4 worm cellular contexts compared by ENCODE assay signal in genomic region chrIII:8800796-8801083, ce11.
A peak's percentile ranks its signal among the peaks of the same experiment; 100 is the strongest.
TF ChIP-seq lines count a peak whose summit lies in the region.

No protein-coding gene starts in this region.

TF ChIP-seq in whole organism, L1 larva, 84 proteins besides CTCF, POLR2A, EP300 and RAD21:
- TF ChIP-seq ceh-82 (tag; optimal IDR thresholded peaks at IDR 0.05; lab: Kevin White, UChicago): peak in 1 of 3 experiments; percentile 1
- TF ChIP-seq blmp-1 (tag; optimal IDR thresholded peaks at IDR 0.05; lab: Kevin White, UChicago): peak; percentile 86
- TF ChIP-seq efl-1 (optimal IDR thresholded peaks at IDR 0.05; lab: Kevin White, UChicago): no peak
- TF ChIP-seq efl-1 (GFP tag; optimal IDR thresholded peaks at IDR 0.05 in 1 of 2; lab: Kevin White, UChicago): peak in 1 of 2 experiments; percentile 92
- no peak for TF ChIP-seq snpc-4 (tag; optimal IDR thresholded peaks at IDR 0.05; lab: Kevin White, UChicago)
- TF ChIP-seq nhr-85 (tag; lab: Kevin White, UChicago): peak; percentile 17
- no peak for TF ChIP-seq dpl-1 (GFP tag; optimal IDR thresholded peaks at IDR 0.05; lab: Kevin White, UChicago)

TF ChIP-seq in whole organism, L2 larva, 48 proteins besides CTCF, POLR2A, EP300 and RAD21:
- TF ChIP-seq lin-39 (tag; optimal IDR thresholded peaks at IDR 0.05; lab: Kevin White, UChicago) (no peak), nhr-25 (tag; optimal IDR thresholded peaks at IDR 0.05; lab: Kevin White, UChicago) (peak; percentile 29), sma-3 (GFP tag; optimal IDR thresholded peaks at IDR 0.05; lab: Kevin White, UChicago) (peak; percentile 10)
TF ChIP-seq in whole organism, L2 larva: peak in this region for 2.

TF ChIP-seq in whole organism, L3 larva, 47 proteins besides CTCF, POLR2A, EP300 and RAD21:
- TF ChIP-seq daf-12 (tag; optimal IDR thresholded peaks at IDR 0.05; lab: Kevin White, UChicago): no peak
- TF ChIP-seq mml-1 (tag; optimal IDR thresholded peaks at IDR 0.05; lab: Kevin White, UChicago): no peak
- TF ChIP-seq zag-1 (tag; optimal IDR thresholded peaks at IDR 0.05; lab: Kevin White, UChicago): no peak
- TF ChIP-seq elt-3 (tag; optimal IDR thresholded peaks at IDR 0.05; lab: Kevin White, UChicago): no peak
- peak; percentile 67 for TF ChIP-seq nhr-23 (tag; optimal IDR thresholded peaks at IDR 0.05; lab: Kevin White, UChicago)
- TF ChIP-seq hmg-11 (tag; optimal IDR thresholded peaks at IDR 0.05; lab: Kevin White, UChicago): no peak
- TF ChIP-seq egl-27 (tag; optimal IDR thresholded peaks at IDR 0.05; lab: Kevin White, UChicago): no peak
- TF ChIP-seq pha-4 (tag; optimal IDR thresholded peaks at IDR 0.05; lab: Kevin White, UChicago): peak; percentile 3
- TF ChIP-seq lin-39 (tag; optimal IDR thresholded peaks at IDR 0.05; lab: Kevin White, UChicago): no peak
- no peak for TF ChIP-seq nhr-28 (tag; optimal IDR thresholded peaks at IDR 0.05; lab: Kevin White, UChicago)
- peak; percentile 63 for TF ChIP-seq nhr-25 (tag; optimal IDR thresholded peaks at IDR 0.05; lab: Kevin White, UChicago)
- TF ChIP-seq nhr-43 (tag; optimal IDR thresholded peaks at IDR 0.05; lab: Kevin White, UChicago; ENCODE audit: poor library complexity, severe bottlenecking): peak; percentile 26
- no peak for TF ChIP-seq ZK546.5 (tag; optimal IDR thresholded peaks at IDR 0.05; lab: Kevin White, UChicago)
- TF ChIP-seq ama-1 (optimal IDR thresholded peaks at IDR 0.05; lab: Kevin White, UChicago): no peak
- no peak for TF ChIP-seq aly-2 (tag; optimal IDR thresholded peaks at IDR 0.05; lab: Kevin White, UChicago)
- no peak for TF ChIP-seq R02D3.7 (tag; optimal IDR thresholded peaks at IDR 0.05; lab: Kevin White, UChicago)
TF ChIP-seq in whole organism, L3 larva: peak in this region for 4.

TF ChIP-seq in whole organism, L4 larva, 104 proteins besides CTCF, POLR2A, EP300 and RAD21:
- TF ChIP-seq T26A8.4 (GFP tag; IDR thresholded peaks at IDR 0.05; lab: Robert Waterston, UW): no peak
- peak; percentile 37 for TF ChIP-seq nhr-6 (tag; optimal IDR thresholded peaks at IDR 0.05; lab: Kevin White, UChicago)
- 0 out of 2 replicates have a peak, but pooled peaks have one; percentile 7 for TF ChIP-seq dmd-6 (GFP tag; IDR thresholded peaks at IDR 0.05; lab: Robert Waterston, UW)
- TF ChIP-seq nhr-28 (tag; optimal IDR thresholded peaks at IDR 0.05; lab: Kevin White, UChicago): peak; percentile 56
- peak; percentile 18 for TF ChIP-seq mes-2 (tag; optimal IDR thresholded peaks at IDR 0.05; lab: Kevin White, UChicago; ENCODE audit: poor library complexity, severe bottlenecking)
- no peak for TF ChIP-seq lin-15B (tag; optimal IDR thresholded peaks at IDR 0.05; lab: Kevin White, UChicago)
- peak; percentile 17 for TF ChIP-seq nhr-25 (tag; optimal IDR thresholded peaks at IDR 0.05; lab: Kevin White, UChicago; ENCODE audit: borderline replicate concordance, insufficient read depth)

Comparison
In these comparisons a context has a peak if more than half of its experiments do, and no peak if none do; other contexts are left out.
1. Of the 29 proteins assayed by ChIP-seq in both whole organism, L4 larva and whole organism, L1 larva: peak only in whole organism, L4 larva: nhr-28; only in whole organism, L1 larva: none; in both: none; in neither: 27; mixed calls (peak in some experiments, not most) for 1.